Worm (Caenorhabditis elegans): Measurements from ENCODE around the gene F20D6.11.

DNA sequence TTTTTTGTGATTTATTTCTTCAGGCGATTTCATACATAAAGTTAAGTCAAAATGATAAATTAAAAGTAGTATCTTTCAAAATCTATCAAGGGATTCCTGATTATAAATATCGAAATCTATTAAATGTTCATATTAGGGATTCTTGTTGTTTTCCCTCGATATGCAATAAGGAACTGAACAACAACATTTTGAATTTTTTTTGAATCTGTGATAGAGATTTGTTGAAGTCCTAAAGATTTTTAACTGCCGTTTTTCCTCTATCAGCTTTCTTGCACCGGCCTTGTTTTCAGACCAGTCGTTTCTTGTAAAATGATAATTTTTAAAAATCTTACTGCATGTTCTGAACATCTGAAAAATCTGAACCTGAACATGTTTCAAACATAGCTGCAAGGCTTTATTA, 43.2 kb downstream of the F20D6.11 start:
- no peak for TF ChIP-seq tbx-11 (GFP tag; IDR thresholded peaks at IDR 0.05)
- no peak for TF ChIP-seq hmbx-1 (tag; optimal IDR thresholded peaks at IDR 0.05)
- TF ChIP-seq tra-4 (tag; optimal IDR thresholded peaks at IDR 0.05), result no peak
- TF ChIP-seq ama-1 (optimal IDR thresholded peaks at IDR 0.05), result no peak
- no peak for TF ChIP-seq hmg-4 (GFP tag; optimal IDR thresholded peaks at IDR 0.05)
- TF ChIP-seq ets-7 (tag; optimal IDR thresholded peaks at IDR 0.05), result no peak
